Worm (Caenorhabditis elegans) whole organism, mixed stage, embryonic: Measurements from ENCODE around the gene K06G5.1.

Source experiments
- blmp-1 ChIP-seq: fragments of 150-350 bp; optimal IDR thresholded peaks from 2 replicates; lab custom pipeline; 2014; ENCODE audit warnings: missing biosample characterization, missing genetic modification characterization
- ceh-39 ChIP-seq: fragments of 150-350 bp; optimal IDR thresholded peaks from 2 replicates; lab custom pipeline; 2014; ENCODE audit warnings: missing biosample characterization, missing genetic modification characterization
- ceh-43 ChIP-seq: fragments of 200-800 bp; sonication (Bioruptor generic); optimal IDR thresholded peaks from 2 replicates; lab custom pipeline; 2018; ENCODE audit warnings: mild to moderate bottlenecking, missing genetic modification characterization, moderate library complexity, missing compliant biosample characterization
- ces-1 ChIP-seq: fragments of 150-350 bp; optimal IDR thresholded peaks from 2 replicates; lab custom pipeline; 2014; ENCODE audit warnings: missing biosample characterization, missing genetic modification reagents, missing genetic modification characterization
- cnd-1 ChIP-seq: fragments of 200-800 bp; sonication (Bioruptor generic); optimal IDR thresholded peaks from 2 replicates; lab custom pipeline; 2018; ENCODE audit warnings: mild to moderate bottlenecking, missing genetic modification characterization, missing compliant biosample characterization
- drap-1 ChIP-seq: fragments of 200-800 bp; sonication (Bioruptor generic); optimal IDR thresholded peaks from 3 replicates; lab custom pipeline; 2018; ENCODE audit warnings: mild to moderate bottlenecking, missing genetic modification characterization, missing compliant biosample characterization
- elt-1 ChIP-seq: sonication (generic microtip); optimal IDR thresholded peaks from 2 replicates; lab custom pipeline; 2017; ENCODE audit warnings: missing genetic modification characterization, mild to moderate bottlenecking, missing compliant biosample characterization, antibody characterized with exemption, moderate library complexity, borderline replicate concordance; ENCODE audit not compliant: insufficient read depth
- elt-3 ChIP-seq: fragments of 150-350 bp; optimal IDR thresholded peaks from 2 replicates; lab custom pipeline; 2014; ENCODE audit warnings: missing biosample characterization, missing genetic modification characterization
- flh-1 ChIP-seq: fragments of 200-800 bp; sonication (Bioruptor generic); optimal IDR thresholded peaks from 2 replicates; lab custom pipeline; 2018; ENCODE audit warnings: mild to moderate bottlenecking, missing genetic modification characterization, moderate library complexity, missing compliant biosample characterization
- ham-2 ChIP-seq: fragments of 200-800 bp; sonication (Bioruptor generic); optimal IDR thresholded peaks from 2 replicates; lab custom pipeline; 2018; ENCODE audit warnings: mild to moderate bottlenecking, missing genetic modification characterization, missing compliant biosample characterization
- hlh-1 ChIP-seq: fragments of 150-350 bp; optimal IDR thresholded peaks from 2 replicates; lab custom pipeline; 2014; ENCODE audit warnings: missing biosample characterization, missing genetic modification reagents, missing genetic modification characterization
- lin-13 ChIP-seq: fragments of 150-350 bp; optimal IDR thresholded peaks from 2 replicates; lab custom pipeline; 2014; ENCODE audit warnings: missing biosample characterization, missing genetic modification characterization
- lsy-2 ChIP-seq: fragments of 150-350 bp; optimal IDR thresholded peaks from 2 replicates; lab custom pipeline; 2014; ENCODE audit warnings: missing biosample characterization, missing genetic modification characterization
- mep-1 ChIP-seq: fragments of 150-350 bp; optimal IDR thresholded peaks from 2 replicates; lab custom pipeline; 2017; ENCODE audit warnings: missing biosample characterization, missing genetic modification reagents, missing genetic modification characterization, inconsistent platforms
- mls-2 ChIP-seq: sonication (generic microtip); optimal IDR thresholded peaks from 2 replicates; lab custom pipeline; 2016; ENCODE audit warnings: mild to moderate bottlenecking, missing genetic modification characterization, moderate library complexity, missing compliant biosample characterization
- nhr-12 ChIP-seq: fragments of 150-350 bp; optimal IDR thresholded peaks from 2 replicates; lab custom pipeline; 2014; ENCODE audit warnings: missing biosample characterization, missing genetic modification characterization
- nhr-2 ChIP-seq: fragments of 150-350 bp; optimal IDR thresholded peaks from 2 replicates; lab custom pipeline; 2014; ENCODE audit warnings: missing biosample characterization, missing genetic modification characterization
- nhr-237 ChIP-seq: fragments of 150-350 bp; optimal IDR thresholded peaks from 2 replicates; lab custom pipeline; 2014; ENCODE audit warnings: missing biosample characterization, missing genetic modification characterization
- nhr-28 ChIP-seq: fragments of 150-350 bp; optimal IDR thresholded peaks from 2 replicates; lab custom pipeline; 2014; ENCODE audit warnings: missing biosample characterization, missing genetic modification characterization
- pha-4 ChIP-seq: fragments of 150-350 bp; optimal IDR thresholded peaks from 2 replicates; lab custom pipeline; 2018; ENCODE audit warnings: missing biosample characterization, missing genetic modification reagents, missing genetic modification characterization
- sem-2 ChIP-seq: fragments of 200-800 bp; sonication (Bioruptor generic); optimal IDR thresholded peaks from 2 replicates; lab custom pipeline; 2018; ENCODE audit warnings: mild to moderate bottlenecking, missing genetic modification characterization, missing compliant biosample characterization
- snpc-4 ChIP-seq: fragments of 150-350 bp; optimal IDR thresholded peaks from 2 replicates; lab custom pipeline; 2014; ENCODE audit warnings: missing biosample characterization, missing genetic modification characterization
- sptf-1 ChIP-seq: sonication (generic microtip); optimal IDR thresholded peaks from 2 replicates; lab custom pipeline; 2017; ENCODE audit warnings: mild to moderate bottlenecking, missing genetic modification characterization, moderate library complexity, missing compliant biosample characterization
- tbx-8 ChIP-seq: fragments of 200-800 bp; sonication (Bioruptor generic); optimal IDR thresholded peaks from 2 replicates; lab custom pipeline; 2018; ENCODE audit warnings: mild to moderate bottlenecking, missing genetic modification characterization, moderate library complexity, missing compliant biosample characterization
- unc-120 ChIP-seq: sonication (generic microtip); optimal IDR thresholded peaks from 2 replicates; lab custom pipeline; 2017; ENCODE audit warnings: missing genetic modification characterization, missing compliant biosample characterization; ENCODE audit not compliant: poor library complexity, severe bottlenecking
- unc-39 ChIP-seq: fragments of 150-350 bp; optimal IDR thresholded peaks from 2 replicates; lab custom pipeline; 2014; ENCODE audit warnings: missing biosample characterization, missing genetic modification characterization
- unc-62 ChIP-seq: fragments of 150-350 bp; optimal IDR thresholded peaks from 2 replicates; lab custom pipeline; 2014; ENCODE audit warnings: missing biosample characterization, missing genetic modification reagents, missing genetic modification characterization
- zip-8 ChIP-seq: fragments of 150-350 bp; optimal IDR thresholded peaks from 2 replicates; lab custom pipeline; 2014; ENCODE audit warnings: missing biosample characterization, missing genetic modification characterization
- ztf-11 ChIP-seq: fragments of 150-350 bp; optimal IDR thresholded peaks from 2 replicates; lab custom pipeline; 2014; ENCODE audit warnings: missing biosample characterization, missing genetic modification characterization

Gene K06G5.1

DNA sequence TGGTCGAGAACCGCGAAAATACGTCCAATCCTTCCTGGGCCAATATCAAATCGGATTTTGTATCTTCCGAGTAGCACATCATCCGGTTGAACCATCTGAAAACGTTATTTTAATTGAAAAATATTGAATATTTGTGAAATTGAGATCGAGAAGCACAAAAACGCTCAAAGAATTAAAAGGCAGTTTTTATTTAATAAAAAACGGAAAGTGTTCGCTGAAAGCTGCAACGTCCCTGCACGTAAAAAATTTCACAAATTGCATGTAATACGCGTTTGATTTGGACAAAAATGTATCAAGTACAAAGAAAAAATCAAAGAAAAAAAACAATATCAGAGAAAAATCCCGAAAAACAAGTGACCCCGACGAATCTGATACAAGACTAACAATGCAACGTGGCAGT lies 37.3 kb downstream of the K06G5.1 start, which contains the start of gene E02H4.6:
E02H4.6 (minus strand) TSS at position 101 of the 400 bp plus-strand sequence.
- TF ChIP-seq ham-2 (GFP tag; lab: Kevin White, UChicago) (no peak), lsy-2 (no peak), hlh-1 (tag; lab: Kevin White, UChicago) (no peak), elt-1 (tag; lab: Kevin White, UChicago) (no peak)

DNA sequence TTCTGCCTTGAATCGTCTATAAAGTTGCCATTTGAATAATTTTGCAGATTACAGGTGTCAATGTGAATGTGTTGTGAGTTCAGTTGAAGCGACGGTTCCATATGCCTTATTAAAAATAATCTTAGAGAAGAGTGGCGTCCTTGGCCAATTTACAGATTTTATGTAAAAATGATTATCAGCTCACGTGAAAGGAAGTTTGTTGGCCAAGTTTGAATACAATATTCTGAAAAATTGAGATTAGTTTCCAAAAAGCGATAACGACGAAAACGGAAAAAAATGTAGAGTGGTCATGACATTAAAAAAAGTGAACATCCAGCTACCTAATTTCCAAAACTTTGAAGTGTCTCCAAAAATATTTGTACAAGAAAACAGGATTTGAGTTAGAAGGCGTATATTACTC lies 40.3 kb downstream of the K06G5.1 start, which contains the start of gene E02H4.5:
E02H4.5 (minus strand) TSS at position 101 of the 400 bp plus-strand sequence.
- no peak for TF ChIP-seq mep-1 (tag; lab: Kevin White, UChicago)
- no peak for TF ChIP-seq tbx-8 (GFP tag; lab: Kevin White, UChicago)
- TF ChIP-seq ceh-43 (GFP tag; lab: Kevin White, UChicago), result no peak
- no peak for TF ChIP-seq flh-1 (GFP tag; lab: Kevin White, UChicago)
- TF ChIP-seq nhr-28, result no peak
- TF ChIP-seq snpc-4 (tag; lab: Kevin White, UChicago), result no peak
- no peak for TF ChIP-seq elt-3 (tag; lab: Kevin White, UChicago)
- no peak for TF ChIP-seq ceh-39 (tag; lab: Kevin White, UChicago)
- TF ChIP-seq mls-2 (tag; lab: Kevin White, UChicago), result no peak
- no peak for TF ChIP-seq nhr-12 (tag; lab: Kevin White, UChicago)
- no peak for TF ChIP-seq unc-39 (tag; lab: Kevin White, UChicago)
- no peak for TF ChIP-seq sptf-1 (tag; lab: Kevin White, UChicago)
- TF ChIP-seq ztf-11 (tag; lab: Kevin White, UChicago), result no peak
- TF ChIP-seq elt-1 (tag; lab: Kevin White, UChicago), result no peak
- no peak for TF ChIP-seq sem-2

DNA sequence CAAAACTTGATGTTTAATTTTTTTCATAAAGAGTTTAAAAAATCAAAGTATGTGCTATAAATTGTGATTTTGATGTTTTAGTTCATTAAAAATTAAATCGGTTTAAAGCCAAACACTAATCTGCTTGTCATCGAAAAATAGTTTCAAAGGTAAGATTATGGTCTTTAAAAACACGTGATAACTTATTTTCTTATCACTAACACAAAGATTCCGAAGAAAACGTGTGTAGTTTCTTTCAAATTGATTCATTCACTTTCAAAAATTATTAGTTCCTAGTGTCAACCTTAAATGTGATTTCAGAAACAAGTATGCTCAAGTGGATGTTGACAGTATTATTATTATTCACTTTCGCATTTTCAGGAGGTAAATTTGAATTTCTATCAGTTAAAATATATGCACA lies 41.2 kb downstream of the K06G5.1 start, which contains the start of gene E02H4.7:
E02H4.7 (plus strand) TSS at position 301 of the 400 bp plus-strand sequence.
- TF ChIP-seq lin-13 (no peak), ceh-43 (GFP tag; lab: Kevin White, UChicago) (no peak), flh-1 (GFP tag; lab: Kevin White, UChicago) (no peak), lsy-2 (no peak), unc-120 (tag; lab: Kevin White, UChicago) (no peak), nhr-28 (no peak), elt-1 (tag; lab: Kevin White, UChicago) (no peak), ces-1 (GFP tag; lab: Kevin White, UChicago) (no peak), cnd-1 (tag; lab: Kevin White, UChicago) (no peak)

DNA sequence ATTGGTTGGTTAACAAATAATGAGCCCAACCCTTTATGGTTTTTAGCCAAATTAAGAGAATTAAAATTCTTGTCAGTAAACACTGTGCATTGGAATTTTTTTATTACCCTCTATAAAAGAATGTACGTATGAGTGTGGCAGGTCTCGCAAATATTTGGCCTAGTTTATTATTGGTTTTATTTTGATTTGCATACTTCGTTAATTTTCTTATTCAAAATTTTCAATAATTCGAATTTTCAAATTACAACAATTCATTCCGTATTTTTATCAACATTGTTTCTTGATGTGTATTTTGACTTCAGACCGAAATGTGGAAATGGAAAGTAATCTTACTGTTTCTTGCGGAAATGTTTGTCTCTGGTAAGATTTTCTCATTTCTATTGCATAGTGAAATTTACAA lies 42.9 kb downstream of the K06G5.1 start, which contains the start of gene E02H4.4:
E02H4.4 (plus strand) TSS at position 301 of the 400 bp plus-strand sequence.
- TF ChIP-seq nhr-28 (no peak), nhr-2 (tag; lab: Kevin White, UChicago) (no peak), mls-2 (tag; lab: Kevin White, UChicago) (no peak), lin-13 (no peak), blmp-1 (tag; lab: Kevin White, UChicago) (no peak), unc-39 (tag; lab: Kevin White, UChicago) (no peak), nhr-237 (tag; lab: Kevin White, UChicago) (no peak), pha-4 (no peak), zip-8 (no peak)

DNA sequence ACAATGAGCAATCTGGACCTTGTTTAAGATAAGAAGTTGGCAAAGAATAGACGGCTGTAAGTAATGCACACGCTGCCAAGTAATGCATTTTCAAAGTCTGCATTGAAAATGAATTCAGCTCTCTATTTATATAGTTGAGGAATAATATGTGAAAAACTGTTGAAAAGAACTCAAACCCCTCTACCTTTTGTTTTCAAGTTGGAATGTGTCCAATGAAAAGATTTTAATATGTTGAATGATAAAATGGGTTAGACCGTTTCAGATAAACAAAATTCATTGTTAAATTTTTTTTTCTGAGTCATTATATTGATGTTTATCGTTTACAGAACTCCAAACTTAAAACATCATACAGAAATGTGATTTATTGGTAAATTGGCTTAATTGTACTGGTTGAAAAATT lies 48.7 kb downstream of the K06G5.1 start, which contains the start of gene E02H4.8:
E02H4.8 (minus strand) TSS at position 101 of the 400 bp plus-strand sequence.
- TF ChIP-seq nhr-2 (tag; lab: Kevin White, UChicago) (no peak), drap-1 (GFP tag; lab: Kevin White, UChicago) (no peak), sem-2 (no peak), elt-1 (tag; lab: Kevin White, UChicago) (no peak), ceh-39 (tag; lab: Kevin White, UChicago) (no peak), unc-62 (GFP tag; lab: Kevin White, UChicago) (no peak), blmp-1 (tag; lab: Kevin White, UChicago) (no peak), unc-39 (tag; lab: Kevin White, UChicago) (no peak), snpc-4 (tag; lab: Kevin White, UChicago) (no peak), nhr-28 (no peak), ceh-43 (GFP tag; lab: Kevin White, UChicago) (no peak)
